Fruit fly (Drosophila melanogaster): ENCODE measurements around the gene HLH3B.
A peak's percentile ranks its signal among the peaks of the same experiment; 100 is the strongest.

HLH3B gene

dm6 chrX:2646022-2646761 is 35.3 kb downstream of the HLH3B start (continued):
- TF ChIP-seq ci (GFP tag; IDR thresholded peaks at IDR 0.05) (peak; percentile 98), CG4360 (GFP tag; IDR thresholded peaks at IDR 0.05) (peak; percentile 90), Hsf (GFP tag; optimal IDR thresholded peaks at IDR 0.05) (peak; percentile 97), maf-S (GFP tag; optimal IDR thresholded peaks at IDR 0.05) (peak; percentile 96), Usf (GFP tag; optimal IDR thresholded peaks at IDR 0.05) (peak; percentile 93), CG16813 (GFP tag; IDR thresholded peaks at IDR 0.05; ENCODE audit: partially characterized antibody) (peak; percentile 29; the same call in 1 of the 3 replicates), H15 (GFP tag; IDR thresholded peaks at IDR 0.05) (peak; percentile 94), CG7556 (GFP tag; optimal IDR thresholded peaks at IDR 0.05) (peak; percentile 98), CG16815 (GFP tag; optimal IDR thresholded peaks at IDR 0.05) (peak; percentile 95), Lhr (GFP tag; optimal IDR thresholded peaks at IDR 0.05) (peak; percentile 87), ftz-f1 (GFP tag; optimal IDR thresholded peaks at IDR 0.05) (peak; percentile 87), abd-A (tag; optimal IDR thresholded peaks at IDR 0.05) (peak; percentile 89), CG10147 (GFP tag; optimal IDR thresholded peaks at IDR 0.05) (peak; percentile 91), CG6254 (GFP tag; optimal IDR thresholded peaks at IDR 0.05) (peak; percentile 92), CG13296 (GFP tag; optimal IDR thresholded peaks at IDR 0.05) (peak; percentile 96), CG12769 (tag; optimal IDR thresholded peaks at IDR 0.05) (peak; percentile 99), CG13287 (GFP tag; IDR thresholded peaks at IDR 0.05; ENCODE audit: partially characterized antibody) (peak; percentile 39), ash1 (GFP tag; optimal IDR thresholded peaks at IDR 0.05) (peak; percentile 65), ro (GFP tag; IDR thresholded peaks at IDR 0.05) (peak; percentile 90), CG18764 (GFP tag; optimal IDR thresholded peaks at IDR 0.05) (peak; percentile 91), Hand (GFP tag; optimal IDR thresholded peaks at IDR 0.05) (peak; percentile 98), fd3F (GFP tag; optimal IDR thresholded peaks at IDR 0.05) (peak; percentile 93), CG11695 (GFP tag; IDR thresholded peaks at IDR 0.05) (peak; percentile 97), ap (GFP tag; IDR thresholded peaks at IDR 0.05) (peak; percentile 93), CG11085 (GFP tag; IDR thresholded peaks at IDR 0.05) (peak; percentile 82), sisA (GFP tag; IDR thresholded peaks at IDR 0.05) (peak; percentile 96), CG34376 (GFP tag; optimal IDR thresholded peaks at IDR 0.05) (peak; percentile 93), Eip74EF (GFP tag; optimal IDR thresholded peaks at IDR 0.05) (peak in 1 of 2 experiments; percentile 97), sob (GFP tag; IDR thresholded peaks at IDR 0.05) (peak; percentile 97), NFAT (GFP tag; IDR thresholded peaks at IDR 0.05) (peak; percentile 92), CG10267 (tag; optimal IDR thresholded peaks at IDR 0.05) (peak; percentile 89), sna (GFP tag; IDR thresholded peaks at IDR 0.05; ENCODE audit: partially characterized antibody) (no peak), CG6813 (GFP tag; optimal IDR thresholded peaks at IDR 0.05) (peak; percentile 96), CG17328 (GFP tag; IDR thresholded peaks at IDR 0.05) (peak; percentile 97), CG34422 (GFP tag; IDR thresholded peaks at IDR 0.05) (peak; percentile 95), CG2712 (tag; optimal IDR thresholded peaks at IDR 0.05) (peak; percentile 97), Bgb (GFP tag; IDR thresholded peaks at IDR 0.05; ENCODE audit: partially characterized antibody) (peak; percentile 82), org-1 (GFP tag; optimal IDR thresholded peaks at IDR 0.05) (peak; percentile 99), grau (tag; optimal IDR thresholded peaks at IDR 0.05) (peak; percentile 97), CG12299 (tag; optimal IDR thresholded peaks at IDR 0.05) (peak; percentile 95), fu2 (GFP tag; optimal IDR thresholded peaks at IDR 0.05) (peak; percentile 96), Rfx (GFP tag; IDR thresholded peaks at IDR 0.05) (peak; percentile 97), ewg (GFP tag; optimal IDR thresholded peaks at IDR 0.05) (peak; percentile 97), sens (GFP tag) (peak; percentile 99), sug (tag; optimal IDR thresholded peaks at IDR 0.05) (peak; percentile 94), CG2889 (GFP tag; IDR thresholded peaks at IDR 0.05) (peak; percentile 93), CG1529 (GFP tag; optimal IDR thresholded peaks at IDR 0.05) (peak; percentile 96), slou (GFP tag; optimal IDR thresholded peaks at IDR 0.05) (peak; percentile 89), CG7987 (GFP tag; optimal IDR thresholded peaks at IDR 0.05) (peak; percentile 83)
